Fruit fly (Drosophila melanogaster) whole organism, prepupa: ENCODE data around the gene JMJD5.

ENCODE experiments used
- CG6276 ChIP-seq: fragments of 200-800 bp; sonication (Bioruptor generic); optimal IDR thresholded peaks from 2 replicates; lab custom pipeline; 2017; ENCODE audit warnings: missing biosample characterization, mild to moderate bottlenecking, missing genetic modification characterization
- Ets21C ChIP-seq: fragments of 200-800 bp; sonication (Bioruptor generic); optimal IDR thresholded peaks from 3 replicates; lab custom pipeline; 2016; ENCODE audit warnings: missing biosample characterization, missing genetic modification characterization
- Lpt ChIP-seq: fragments of 200-800 bp; sonication (Bioruptor generic); optimal IDR thresholded peaks from 3 replicates; lab custom pipeline; 2016; ENCODE audit warnings: missing biosample characterization, missing genetic modification characterization
- Met ChIP-seq: fragments of 200-800 bp; sonication (Bioruptor generic); optimal IDR thresholded peaks from 3 replicates; lab custom pipeline; 2016; ENCODE audit warnings: missing biosample characterization, missing genetic modification characterization
- fkh ChIP-seq: fragments of 200-800 bp; sonication (Bioruptor generic); optimal IDR thresholded peaks from 3 replicates; lab custom pipeline; 2017; ENCODE audit warnings: missing biosample characterization, mild to moderate bottlenecking, missing genetic modification characterization, moderate library complexity
- spab ChIP-seq: fragments of 200-800 bp; sonication (Bioruptor generic); optimal IDR thresholded peaks from 2 replicates; lab custom pipeline; 2017; ENCODE audit warnings: missing biosample characterization, mild to moderate bottlenecking, missing genetic modification characterization, missing genetic modification reagents

DNA sequence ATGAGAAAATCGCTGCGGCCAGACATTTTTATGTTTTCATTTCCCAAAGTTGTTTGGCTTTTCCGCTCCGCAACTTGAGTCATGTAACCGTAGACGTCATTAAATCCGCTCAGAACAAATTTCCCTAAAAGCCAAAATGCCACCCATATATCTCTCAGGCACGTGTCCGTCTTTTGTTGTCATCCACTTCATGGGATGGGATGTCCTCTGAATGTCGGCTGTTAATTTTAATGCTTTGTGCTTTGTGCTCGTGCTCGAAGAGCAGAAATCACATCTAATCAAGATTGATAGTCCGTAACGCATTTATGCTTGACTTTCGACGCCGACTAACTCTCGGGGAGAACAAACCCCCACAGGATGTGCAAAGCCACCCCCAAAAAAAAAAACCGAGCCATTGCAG is 46.2 kb downstream of the JMJD5 start:
- no peak for TF ChIP-seq Met (GFP tag; lab: Kevin White, UChicago)
- no peak for TF ChIP-seq CG6276 (GFP tag; lab: Kevin White, UChicago)
- no peak for TF ChIP-seq Ets21C
- TF ChIP-seq Lpt (GFP tag; lab: Kevin White, UChicago): no peak
- no peak for TF ChIP-seq spab (GFP tag; lab: Kevin White, UChicago)
- TF ChIP-seq fkh (GFP tag; lab: Kevin White, UChicago): no peak
